Fruit fly (Drosophila melanogaster) whole organism, wandering third instar larva: Measurements from ENCODE around the gene CG5644.

ENCODE experiments used
- Dif ChIP-seq: fragments of 200-275, 200-300 bp; sonication (Bioruptor generic); optimal IDR thresholded peaks from 2 replicates; lab custom pipeline; 2018; ENCODE audit warnings: missing biosample characterization, missing genetic modification characterization; ENCODE audit not compliant: partially characterized antibody
- Hr78 ChIP-seq: fragments of >200 bp; optimal IDR thresholded peaks from 2 replicates; lab custom pipeline; 2017; ENCODE audit warnings: missing biosample characterization, missing genetic modification characterization
- Vsx2 ChIP-seq: fragments of 200-300, 225-300 bp; sonication (Bioruptor generic); optimal IDR thresholded peaks from 2 replicates; lab custom pipeline; 2018; ENCODE audit warnings: missing biosample characterization, missing genetic modification characterization; ENCODE audit not compliant: partially characterized antibody
- br ChIP-seq: fragments of 200-800 bp; sonication (Bioruptor generic); optimal IDR thresholded peaks from 2 replicates; lab custom pipeline; 2016; ENCODE audit warnings: missing biosample characterization, missing genetic modification characterization
- foxo ChIP-seq, 2 experiments: fragments of 200-800 bp; sonication (Bioruptor generic); optimal IDR thresholded peaks; 2 replicates in 1 of 2; 3 replicates in 1 of 2; lab custom pipeline; 2016 to 2017; ENCODE audit warnings: missing biosample characterization in 2 of 2, missing genetic modification characterization in 2 of 2
- h ChIP-seq: fragments of 200-800 bp; sonication (Bioruptor generic); optimal IDR thresholded peaks from 3 replicates; lab custom pipeline; 2016; ENCODE audit warnings: missing biosample characterization, mild to moderate bottlenecking, missing genetic modification characterization
- jim ChIP-seq: fragments of 175-275, 200-325 bp; sonication (Bioruptor generic); optimal IDR thresholded peaks from 2 replicates; lab custom pipeline; 2016; ENCODE audit warnings: missing biosample characterization, mild to moderate bottlenecking, missing genetic modification characterization
- usp ChIP-seq: fragments of >200 bp; optimal IDR thresholded peaks from 2 replicates; lab custom pipeline; 2017; ENCODE audit warnings: missing biosample characterization, missing genetic modification characterization

dm6 chr3L:8954648-8955033, 25.0 kb downstream of the CG5644 start, which contains the start of gene GNBP3:
- TF ChIP-seq jim: peak; percentile 10
- no peak for TF ChIP-seq Hr78
- peak; percentile 91 for TF ChIP-seq br
- TF ChIP-seq Dif: peak; percentile 46
- TF ChIP-seq usp (GFP tag; lab: Kevin White, UChicago): no peak
- TF ChIP-seq foxo (GFP tag; optimal IDR thresholded peaks at IDR 0.05; lab: Kevin White, UChicago): peak in 1 of 2 experiments; percentile 96
- TF ChIP-seq h (GFP tag; lab: Kevin White, UChicago): peak; percentile 95
- TF ChIP-seq Vsx2: peak; percentile 42
